Fruit fly (Drosophila melanogaster) whole organism, embryonic: ENCODE measurements around the gene CG8675.

Experiments used
- Antp ChIP-seq: fragments of 200-800 bp; sonication (Bioruptor generic); optimal IDR thresholded peaks from 3 replicates; lab custom pipeline; 2016; ENCODE audit warnings: missing biosample characterization, missing genetic modification characterization
- Atf-2 ChIP-seq: fragments of 200-800 bp; sonication (Bioruptor generic); optimal IDR thresholded peaks from 2 replicates; lab custom pipeline; 2016; ENCODE audit warnings: missing biosample characterization, missing genetic modification characterization
- BEAF-32 ChIP-seq: fragments of 200-800 bp; sonication (Bioruptor generic); optimal IDR thresholded peaks from 3 replicates; lab custom pipeline; 2017; ENCODE audit warnings: missing biosample characterization, missing genetic modification characterization, mild to moderate bottlenecking, moderate library complexity, missing genetic modification reagents
- CG1024 ChIP-seq: fragments of 200-800 bp; sonication (Bioruptor generic); IDR thresholded peaks from 2 replicates; pipeline ENCODE4 v1.3.6; 2022; ENCODE audit warnings: missing biosample characterization, missing genetic modification characterization
- CG10431 ChIP-seq: fragments of 200-800 bp; sonication (Bioruptor generic); optimal IDR thresholded peaks from 3 replicates; lab custom pipeline; 2018; ENCODE audit warnings: missing biosample characterization, mild to moderate bottlenecking, missing genetic modification characterization
- CG10565 ChIP-seq: fragments of 200-800 bp; sonication (Bioruptor generic); optimal IDR thresholded peaks from 3 replicates; lab custom pipeline; 2016; ENCODE audit warnings: missing biosample characterization, mild to moderate bottlenecking, missing genetic modification characterization
- CG11247 ChIP-seq: fragments of 200-800 bp; sonication (Bioruptor generic); IDR thresholded peaks from 2 replicates; pipeline ENCODE4 v1.3.6; 2022; ENCODE audit warnings: missing biosample characterization, missing genetic modification characterization
- CG12769 ChIP-seq: fragments of 200-800 bp; sonication (Bioruptor generic); optimal IDR thresholded peaks from 2 replicates; lab custom pipeline; 2019; ENCODE audit warnings: missing biosample characterization, mild to moderate bottlenecking, missing genetic modification characterization, moderate library complexity
- CG14710 ChIP-seq: fragments of 200-800 bp; sonication (Bioruptor generic); optimal IDR thresholded peaks from 3 replicates; lab custom pipeline; 2019; ENCODE audit warnings: missing biosample characterization, mild to moderate bottlenecking, missing genetic modification characterization, moderate library complexity
- CG15479 ChIP-seq: fragments of 200-800 bp; sonication (Bioruptor generic); optimal IDR thresholded peaks from 3 replicates; lab custom pipeline; 2019; ENCODE audit warnings: missing biosample characterization, mild to moderate bottlenecking, missing genetic modification characterization, moderate library complexity
- CG16863 ChIP-seq: fragments of 200-800 bp; sonication (Bioruptor generic); optimal IDR thresholded peaks from 3 replicates; lab custom pipeline; 2016; ENCODE audit warnings: missing biosample characterization, missing genetic modification characterization
- CG17328 ChIP-seq: fragments of 200-800 bp; sonication (Bioruptor generic); IDR thresholded peaks from 2 replicates; pipeline ENCODE4 v1.3.6; 2022; ENCODE audit warnings: missing biosample characterization, missing genetic modification characterization
- CG17361 ChIP-seq: fragments of 200-800 bp; sonication (Bioruptor generic); IDR thresholded peaks from 3 replicates; pipeline ENCODE4 v1.3.6; 2022; ENCODE audit warnings: missing biosample characterization, missing genetic modification characterization
- CG17568 ChIP-seq: fragments of 200-800 bp; sonication (Bioruptor generic); optimal IDR thresholded peaks from 2 replicates; lab custom pipeline; 2018; ENCODE audit warnings: missing biosample characterization, mild to moderate bottlenecking, missing genetic modification characterization, moderate library complexity
- CG17912 ChIP-seq: fragments of 200-800 bp; sonication (Bioruptor generic); optimal IDR thresholded peaks from 2 replicates; lab custom pipeline; 2018; ENCODE audit warnings: missing biosample characterization, mild to moderate bottlenecking, missing genetic modification characterization
- CG2129 ChIP-seq: fragments of 200-800 bp; sonication (Bioruptor generic); IDR thresholded peaks from 2 replicates; pipeline ENCODE4 v1.3.6; 2022; ENCODE audit warnings: missing biosample characterization, missing genetic modification characterization; ENCODE audit not compliant: partially characterized antibody
- CG2202 ChIP-seq: fragments of 200-800 bp; sonication (Bioruptor generic); optimal IDR thresholded peaks from 2 replicates; lab custom pipeline; 2018; ENCODE audit warnings: missing biosample characterization, mild to moderate bottlenecking, missing genetic modification characterization
- CG30403 ChIP-seq: fragments of 200-800 bp; sonication (Bioruptor generic); optimal IDR thresholded peaks from 3 replicates; lab custom pipeline; 2016; ENCODE audit warnings: missing biosample characterization, missing genetic modification characterization
- CG33213 ChIP-seq: fragments of 200-800 bp; sonication (Bioruptor generic); optimal IDR thresholded peaks from 3 replicates; lab custom pipeline; 2016; ENCODE audit warnings: missing biosample characterization, missing genetic modification characterization
- CG6689 ChIP-seq: fragments of 200-800 bp; sonication (Bioruptor generic); IDR thresholded peaks from 2 replicates; pipeline ENCODE4 v1.3.6; 2022; ENCODE audit warnings: missing biosample characterization, missing genetic modification characterization
- CG6813 ChIP-seq: fragments of 200-800 bp; sonication (Bioruptor generic); optimal IDR thresholded peaks from 2 replicates; lab custom pipeline; 2017; ENCODE audit warnings: missing biosample characterization, missing genetic modification characterization, mild to moderate bottlenecking, moderate library complexity, missing genetic modification reagents
- CG7372 ChIP-seq: fragments of 200-800 bp; sonication (Bioruptor generic); IDR thresholded peaks from 2 replicates; pipeline ENCODE4 v1.3.6; 2022; ENCODE audit warnings: missing biosample characterization, missing genetic modification characterization
- CG8290 ChIP-seq, 3 experiments: fragments of 200-800 bp; sonication (Bioruptor generic); optimal IDR thresholded peaks; 2 replicates each; lab custom pipeline; 2016 to 2019; ENCODE audit warnings: missing biosample characterization in 3 of 3, missing genetic modification characterization in 3 of 3, mild to moderate bottlenecking in 2 of 3, moderate library complexity in 1 of 3
- Camta ChIP-seq: fragments of 200-800 bp; sonication (Bioruptor generic); optimal IDR thresholded peaks from 2 replicates; lab custom pipeline; 2016; ENCODE audit warnings: missing biosample characterization, missing genetic modification characterization
- D19A ChIP-seq: fragments of 200-800 bp; optimal IDR thresholded peaks from 3 replicates; lab custom pipeline; 2019; ENCODE audit warnings: missing biosample characterization, mild to moderate bottlenecking, missing genetic modification characterization, moderate library complexity
- Dfd ChIP-seq, 2 experiments: fragments of >200 bp; optimal IDR thresholded peaks; 2 replicates each; lab custom pipeline; 2017; ENCODE audit warnings: missing biosample characterization in 2 of 2, missing genetic modification characterization in 2 of 2
- Doc2 ChIP-seq: fragments of 200-800 bp; sonication (Bioruptor generic); IDR thresholded peaks from 2 replicates; pipeline ENCODE4 v1.3.6; 2022; ENCODE audit warnings: missing biosample characterization, missing genetic modification characterization
- Dref ChIP-seq: fragments of 200-800 bp; sonication (Bioruptor generic); IDR thresholded peaks from 2 replicates; pipeline ENCODE4 v1.3.6; 2022; ENCODE audit warnings: missing biosample characterization, missing genetic modification characterization
- H15 ChIP-seq: fragments of 200-800 bp; sonication (Bioruptor generic); IDR thresholded peaks from 3 replicates; pipeline ENCODE4 v1.3.6; 2022; ENCODE audit warnings: missing biosample characterization, missing genetic modification characterization
- Kr ChIP-seq: fragments of 200-800 bp; sonication (Bioruptor generic); optimal IDR thresholded peaks from 2 replicates; lab custom pipeline; 2017; ENCODE audit warnings: missing biosample characterization, mild to moderate bottlenecking, missing genetic modification characterization
- Pdp1 ChIP-seq, 2 experiments: fragments of 200-800 bp; sonication (Bioruptor generic); optimal IDR thresholded peaks; 3 replicates each; lab custom pipeline; 2016; ENCODE audit warnings: missing biosample characterization in 2 of 2, missing genetic modification characterization in 2 of 2, mild to moderate bottlenecking in 1 of 2, moderate library complexity in 1 of 2
- Spps ChIP-seq: fragments of 200-800 bp; sonication (Bioruptor generic); optimal IDR thresholded peaks from 2 replicates; lab custom pipeline; 2018; ENCODE audit warnings: missing biosample characterization, mild to moderate bottlenecking, missing genetic modification characterization
- TFAM ChIP-seq: fragments of 200-800 bp; sonication (Bioruptor generic); optimal IDR thresholded peaks from 2 replicates; lab custom pipeline; 2017; ENCODE audit warnings: missing biosample characterization, missing genetic modification characterization, inconsistent platforms
- YL-1 ChIP-seq: fragments of 200-800 bp; sonication (Bioruptor generic); optimal IDR thresholded peaks from 3 replicates; lab custom pipeline; 2017; ENCODE audit warnings: missing biosample characterization, mild to moderate bottlenecking, missing genetic modification characterization
- cad ChIP-seq: fragments of >200 bp; optimal IDR thresholded peaks from 2 replicates; lab custom pipeline; 2017; ENCODE audit warnings: missing biosample characterization, missing genetic modification characterization
- fd102C ChIP-seq: fragments of 200-800 bp; sonication (Bioruptor generic); optimal IDR thresholded peaks from 2 replicates; lab custom pipeline; 2018; ENCODE audit warnings: missing biosample characterization, mild to moderate bottlenecking, missing genetic modification characterization, moderate library complexity
- fd3F ChIP-seq: fragments of 200-800 bp; sonication (Bioruptor generic); optimal IDR thresholded peaks from 2 replicates; lab custom pipeline; 2018; ENCODE audit warnings: missing biosample characterization, mild to moderate bottlenecking, missing genetic modification characterization, moderate library complexity
- fd96Cb ChIP-seq: fragments of 200-800 bp; sonication (Bioruptor generic); optimal IDR thresholded peaks from 2 replicates; lab custom pipeline; 2018; ENCODE audit warnings: missing biosample characterization, mild to moderate bottlenecking, missing genetic modification characterization, moderate library complexity
- gem ChIP-seq: fragments of 200-800 bp; sonication (Bioruptor generic); optimal IDR thresholded peaks from 2 replicates; lab custom pipeline; 2019; ENCODE audit warnings: missing biosample characterization, mild to moderate bottlenecking, missing genetic modification characterization, moderate library complexity
- h ChIP-seq: fragments of >200 bp; optimal IDR thresholded peaks from 2 replicates; lab custom pipeline; 2017
- lmd ChIP-seq: fragments of 200-800 bp; sonication (Bioruptor generic); IDR thresholded peaks from 2 replicates; pipeline ENCODE4 v1.3.6; 2022; ENCODE audit warnings: missing biosample characterization, missing genetic modification characterization
- lola ChIP-seq, 3 experiments: fragments of >200 bp in 2 of 3; fragments of 200-800 bp in 1 of 3; sonication (Bioruptor generic) in 1 of 3; optimal IDR thresholded peaks; 2 replicates each; lab custom pipeline; 2017 to 2019; ENCODE audit warnings: missing biosample characterization in 3 of 3, missing genetic modification characterization in 3 of 3, mild to moderate bottlenecking in 1 of 3, moderate library complexity in 1 of 3
- nerfin-1 ChIP-seq: fragments of 200-800 bp; sonication (Bioruptor generic); optimal IDR thresholded peaks from 3 replicates; lab custom pipeline; 2019; ENCODE audit warnings: missing biosample characterization, mild to moderate bottlenecking, missing genetic modification characterization, moderate library complexity
- nom ChIP-seq: fragments of 200-800 bp; sonication (Bioruptor generic); optimal IDR thresholded peaks from 2 replicates; lab custom pipeline; 2017; ENCODE audit warnings: missing biosample characterization, missing genetic modification characterization, mild to moderate bottlenecking, moderate library complexity, missing genetic modification reagents
- otp ChIP-seq: fragments of 200-800 bp; sonication (Bioruptor generic); IDR thresholded peaks from 3 replicates; pipeline ENCODE4, ENCODE4 v1.3.6; 2022; ENCODE audit warnings: missing biosample characterization, missing genetic modification characterization
- phol ChIP-seq: fragments of 200-800 bp; sonication (Bioruptor generic); optimal IDR thresholded peaks from 3 replicates; lab custom pipeline; 2018; ENCODE audit warnings: missing biosample characterization, mild to moderate bottlenecking, missing genetic modification characterization, moderate library complexity
- row ChIP-seq: fragments of 200-800 bp; sonication (Bioruptor generic); IDR thresholded peaks from 3 replicates; pipeline ENCODE4 v1.3.6; 2022; ENCODE audit warnings: missing biosample characterization, missing genetic modification characterization
- tup ChIP-seq: fragments of 200-800 bp; sonication (Bioruptor generic); optimal IDR thresholded peaks from 2 replicates; lab custom pipeline; 2016; ENCODE audit warnings: missing biosample characterization, mild to moderate bottlenecking, missing genetic modification characterization, moderate library complexity
- zf30C ChIP-seq: fragments of 200-800 bp; sonication (Bioruptor generic); optimal IDR thresholded peaks from 3 replicates; lab custom pipeline; 2018; ENCODE audit warnings: missing biosample characterization, mild to moderate bottlenecking, missing genetic modification characterization

CG8675 gene

DNA sequence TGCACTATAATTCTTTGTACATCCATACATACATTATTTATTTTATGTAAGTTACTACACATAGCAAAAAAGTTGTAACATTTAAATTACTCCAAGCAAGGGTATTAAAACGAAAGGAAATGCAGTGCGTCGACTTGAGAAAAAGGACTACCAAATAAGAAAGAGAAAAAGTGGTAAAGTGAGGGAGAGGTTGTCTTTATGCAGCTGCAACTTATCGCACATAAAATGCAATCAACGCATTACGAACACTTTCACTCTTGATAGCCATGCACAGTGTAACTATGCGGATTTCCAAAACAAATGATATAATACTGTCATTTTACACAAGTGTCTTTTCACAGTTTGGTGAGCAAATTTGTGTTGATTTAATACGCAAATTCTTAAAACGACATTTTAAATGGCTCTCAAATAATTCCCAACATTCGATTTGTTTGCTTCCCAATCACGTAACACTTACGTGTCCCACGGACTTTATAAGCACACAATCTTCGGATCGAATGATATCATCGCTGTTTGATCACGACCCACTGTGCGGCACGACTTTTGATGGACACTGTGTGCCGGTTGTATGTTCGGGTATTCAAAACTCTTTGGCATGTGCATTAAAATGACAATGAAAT is 47.9 kb upstream of the CG8675 start (continued):
- TF ChIP-seq CG17328 (no peak), Kr (GFP tag; lab: Kevin White, UChicago) (no peak), row (no peak; the same call in 1 of the 3 replicates), CG17361 (GFP tag; lab: Robert Waterston, UW) (no peak; the same call in 2 of the 3 replicates), Atf-2 (peak; percentile 17), CG17568 (GFP tag; lab: Kevin White, UChicago) (no peak), nom (GFP tag; lab: Kevin White, UChicago) (no peak), tup (no peak), fd96Cb (peak; percentile 49), CG7372 (GFP tag; lab: Robert Waterston, UW) (no peak), Antp (GFP tag; lab: Kevin White, UChicago) (peak; percentile 39), CG6813 (GFP tag; lab: Kevin White, UChicago) (no peak), CG15479 (GFP tag; lab: Kevin White, UChicago) (no peak), gem (tag; lab: Kevin White, UChicago) (peak; percentile 61), CG14710 (tag; lab: Kevin White, UChicago) (peak; percentile 24), H15 (GFP tag; lab: Robert Waterston, UW) (no peak), CG16863 (peak; percentile 31), Doc2 (no peak), CG33213 (GFP tag; lab: Kevin White, UChicago) (no peak), h (no peak), nerfin-1 (tag; lab: Kevin White, UChicago) (peak; percentile 42), CG8290 (GFP tag; optimal IDR thresholded peaks at IDR 0.05; lab: Kevin White, UChicago) (no peak), CG8290 (tag; optimal IDR thresholded peaks at IDR 0.05; lab: Kevin White, UChicago) (peak in 1 of 2 experiments; percentile 33), CG2129 (GFP tag; lab: Robert Waterston, UW) (no peak), CG6689 (no peak), Dfd (GFP tag; optimal IDR thresholded peaks at IDR 0.05; lab: Kevin White, UChicago) (no peak), BEAF-32 (GFP tag; lab: Kevin White, UChicago) (no peak), Camta (GFP tag; lab: Kevin White, UChicago) (peak; percentile 17), otp (GFP tag; lab: Robert Waterston, UW) (no peak), lmd (GFP tag; lab: Robert Waterston, UW) (peak; percentile 50; the same call in 1 of the 2 replicates), lola (GFP tag; optimal IDR thresholded peaks at IDR 0.05; lab: Kevin White, UChicago) (peak in 1 of 3 experiments; percentile 37), zf30C (GFP tag; lab: Kevin White, UChicago) (no peak), CG10431 (GFP tag; lab: Kevin White, UChicago) (no peak), CG10565 (GFP tag; lab: Kevin White, UChicago) (no peak), CG2202 (tag; lab: Kevin White, UChicago) (no peak), Pdp1 (GFP tag; optimal IDR thresholded peaks at IDR 0.05; lab: Kevin White, UChicago) (peak; percentile 36 to 54), D19A (tag; lab: Kevin White, UChicago) (peak; percentile 95), fd3F (GFP tag; lab: Kevin White, UChicago) (no peak), cad (GFP tag; lab: Kevin White, UChicago) (no peak), CG1024 (no peak), Spps (tag; lab: Kevin White, UChicago) (peak; percentile 9), CG12769 (tag; lab: Kevin White, UChicago) (peak; percentile 12), CG17912 (GFP tag; lab: Kevin White, UChicago) (no peak), CG30403 (GFP tag; lab: Kevin White, UChicago) (peak; percentile 15), fd102C (GFP tag; lab: Kevin White, UChicago) (no peak), YL-1 (GFP tag; lab: Kevin White, UChicago) (no peak), TFAM (GFP tag; lab: Kevin White, UChicago) (no peak), CG11247 (GFP tag; lab: Robert Waterston, UW) (no peak), Dref (GFP tag; lab: Robert Waterston, UW) (no peak), phol (tag; lab: Kevin White, UChicago) (peak; percentile 52)
